Worm (Caenorhabditis elegans): Measurements from ENCODE around the gene atp-5.

The atp-5 gene

ce11 chrV:11073354-11073753, 50.3 kb downstream of the atp-5 start:
- no peak for TF ChIP-seq med-1 (GFP tag; optimal IDR thresholded peaks at IDR 0.05; ENCODE audit: insufficient read depth)
- no peak for TF ChIP-seq tab-1 (GFP tag; IDR thresholded peaks at IDR 0.05)
- TF ChIP-seq ref-1 (GFP tag; conservative IDR thresholded peaks at IDR 0.05), result no peak

All from whole organism, midembryonic.